In genomic region chrX:3127626-3128142, ce11 we compare ENCODE assay signal across 4 worm cellular contexts.
TF ChIP-seq lines count a peak whose summit lies in the region.

No protein-coding gene starts in this region.

TF ChIP-seq in whole organism, L2 larva, 48 proteins besides CTCF, POLR2A, EP300 and RAD21 (continued from another document):
- TF ChIP-seq nhr-77 (tag; optimal IDR thresholded peaks at IDR 0.05; lab: Kevin White, UChicago) (peak; percentile 9), nhr-10 (tag; optimal IDR thresholded peaks at IDR 0.05; lab: Kevin White, UChicago) (no peak), nhr-129 (tag; optimal IDR thresholded peaks at IDR 0.05; lab: Kevin White, UChicago) (peak; percentile 98), R02D3.7 (tag; optimal IDR thresholded peaks at IDR 0.05; lab: Kevin White, UChicago) (no peak), fos-1 (tag; optimal IDR thresholded peaks at IDR 0.05; lab: Kevin White, UChicago) (peak; percentile 97), sem-4 (tag; optimal IDR thresholded peaks at IDR 0.05; lab: Kevin White, UChicago) (peak; percentile 92), ceh-16 (tag; optimal IDR thresholded peaks at IDR 0.05; lab: Kevin White, UChicago) (peak; percentile 77), peb-1 (tag; optimal IDR thresholded peaks at IDR 0.05; lab: Kevin White, UChicago) (peak; percentile 44), lin-11 (tag; optimal IDR thresholded peaks at IDR 0.05; lab: Kevin White, UChicago) (peak; percentile 91), nhr-25 (tag; optimal IDR thresholded peaks at IDR 0.05; lab: Kevin White, UChicago) (peak; percentile 93), skn-1 (tag; optimal IDR thresholded peaks at IDR 0.05; lab: Kevin White, UChicago) (no peak), ama-1 (optimal IDR thresholded peaks at IDR 0.05; lab: Kevin White, UChicago) (peak; percentile 10), nhr-11 (tag; optimal IDR thresholded peaks at IDR 0.05; lab: Kevin White, UChicago) (no peak), snpc-4 (tag; optimal IDR thresholded peaks at IDR 0.05; lab: Kevin White, UChicago) (peak; percentile 82), alr-1 (tag; optimal IDR thresholded peaks at IDR 0.05; lab: Kevin White, UChicago) (no peak), mab-5 (tag; optimal IDR thresholded peaks at IDR 0.05; lab: Kevin White, UChicago) (peak; percentile 85), nhr-23 (tag; optimal IDR thresholded peaks at IDR 0.05; lab: Kevin White, UChicago) (no peak), elt-3 (tag; optimal IDR thresholded peaks at IDR 0.05; lab: Kevin White, UChicago) (no peak), nhr-12 (tag; optimal IDR thresholded peaks at IDR 0.05; lab: Kevin White, UChicago) (no peak), dmd-4 (tag; optimal IDR thresholded peaks at IDR 0.05; lab: Kevin White, UChicago) (no peak), unc-62 (GFP tag; optimal IDR thresholded peaks at IDR 0.05; lab: Kevin White, UChicago) (no peak), C34F6.9 (tag; optimal IDR thresholded peaks at IDR 0.05; lab: Kevin White, UChicago) (peak; percentile 95), ceh-82 (tag; optimal IDR thresholded peaks at IDR 0.05; lab: Kevin White, UChicago) (peak; percentile 55)

TF ChIP-seq in whole organism, L4 larva, 104 proteins besides CTCF, POLR2A, EP300 and RAD21 (continued from another document and continues in another):
- TF ChIP-seq pqm-1 (tag; optimal IDR thresholded peaks at IDR 0.05; lab: Kevin White, UChicago) = peak; percentile 13
- peak; percentile 84 to 85 for TF ChIP-seq lsy-2 (tag; optimal IDR thresholded peaks at IDR 0.05; lab: Kevin White, UChicago)
- TF ChIP-seq ceh-62 (tag; optimal IDR thresholded peaks at IDR 0.05; lab: Kevin White, UChicago) = no peak
- TF ChIP-seq nhr-25 (tag; optimal IDR thresholded peaks at IDR 0.05; lab: Kevin White, UChicago; ENCODE audit: borderline replicate concordance, insufficient read depth) = peak; percentile 96
- TF ChIP-seq daf-19 (GFP tag; conservative IDR thresholded peaks at IDR 0.05; lab: Robert Waterston, UW) = no peak
- peak; percentile 41 for TF ChIP-seq dpl-1 (GFP tag; optimal IDR thresholded peaks at IDR 0.05; lab: Kevin White, UChicago)
- TF ChIP-seq zip-2 (tag; optimal IDR thresholded peaks at IDR 0.05; lab: Kevin White, UChicago) = peak; percentile 23
- no peak for TF ChIP-seq ztf-11 (tag; optimal IDR thresholded peaks at IDR 0.05; lab: Kevin White, UChicago)
- no peak for TF ChIP-seq F26F4.8 (GFP tag; conservative IDR thresholded peaks at IDR 0.05; lab: Robert Waterston, UW)
- TF ChIP-seq lim-7 (GFP tag; IDR thresholded peaks at IDR 0.05; lab: Robert Waterston, UW) = 0 out of 2 replicates have a peak, but pooled peaks have one; percentile 39
- TF ChIP-seq ceh-32 (tag; optimal IDR thresholded peaks at IDR 0.05; lab: Kevin White, UChicago; ENCODE audit: poor library complexity) = peak; percentile 56
- 0 out of 2 replicates have a peak, but pooled peaks have one; percentile 43 for TF ChIP-seq dmd-9 (GFP tag; IDR thresholded peaks at IDR 0.05; lab: Robert Waterston, UW)
- no peak for TF ChIP-seq ama-1 (optimal IDR thresholded peaks at IDR 0.05; lab: Kevin White, UChicago)
- peak; percentile 17; the same call in 1 of the 2 replicates for TF ChIP-seq php-3 (GFP tag; IDR thresholded peaks at IDR 0.05; lab: Robert Waterston, UW)
- TF ChIP-seq set-16 (GFP tag; IDR thresholded peaks at IDR 0.05; lab: Robert Waterston, UW) = peak; percentile 95
- peak in 1 of 2 experiments; percentile 100 for TF ChIP-seq unc-62 (GFP tag; optimal IDR thresholded peaks at IDR 0.05 in 1 of 2; lab: Kevin White, UChicago)
- no peak for TF ChIP-seq unc-62 (tag; optimal IDR thresholded peaks at IDR 0.05; lab: Kevin White, UChicago)
- peak; percentile 64; the same call in 1 of the 2 replicates for TF ChIP-seq dmd-8 (GFP tag; IDR thresholded peaks at IDR 0.05; lab: Robert Waterston, UW)
- peak; percentile 76 for TF ChIP-seq F37D6.2 (tag; optimal IDR thresholded peaks at IDR 0.05; lab: Kevin White, UChicago)
- 0 out of 2 replicates have a peak, but pooled peaks have one; percentile 32 for TF ChIP-seq mdt-29 (GFP tag; IDR thresholded peaks at IDR 0.05; lab: Robert Waterston, UW)
- TF ChIP-seq ctbp-1 (GFP tag; IDR thresholded peaks at IDR 0.05; lab: Robert Waterston, UW) = peak; percentile 95
- peak; percentile 90 for TF ChIP-seq madf-9 (GFP tag; conservative IDR thresholded peaks at IDR 0.05; lab: Robert Waterston, UW)
- TF ChIP-seq nhr-10 (tag; optimal IDR thresholded peaks at IDR 0.05; lab: Kevin White, UChicago) = peak; percentile 74
- peak; percentile 57 for TF ChIP-seq lir-3 (tag; optimal IDR thresholded peaks at IDR 0.05; lab: Kevin White, UChicago)
- no peak; the same call in 1 of the 2 replicates for TF ChIP-seq mxl-2 (GFP tag; conservative IDR thresholded peaks at IDR 0.05; lab: Robert Waterston, UW)
- TF ChIP-seq D1046.2 (GFP tag; IDR thresholded peaks at IDR 0.05; lab: Robert Waterston, UW) = no peak
- peak; percentile 36 for TF ChIP-seq spr-3 (GFP tag; optimal IDR thresholded peaks at IDR 0.05; lab: Kevin White, UChicago)
- TF ChIP-seq skn-1 (tag; optimal IDR thresholded peaks at IDR 0.05; lab: Kevin White, UChicago) = no peak
- TF ChIP-seq cey-2 (tag; optimal IDR thresholded peaks at IDR 0.05; lab: Kevin White, UChicago; ENCODE audit: borderline replicate concordance, insufficient read depth) = no peak
- peak; percentile 65 for TF ChIP-seq unc-39 (tag; optimal IDR thresholded peaks at IDR 0.05; lab: Kevin White, UChicago)
- peak; percentile 28 for TF ChIP-seq nhr-111 (GFP tag; optimal IDR thresholded peaks at IDR 0.05; lab: Kevin White, UChicago)
- TF ChIP-seq daf-8 (GFP tag; IDR thresholded peaks at IDR 0.05; lab: Robert Waterston, UW) = no peak
- peak; percentile 91 for TF ChIP-seq nhr-11 (tag; optimal IDR thresholded peaks at IDR 0.05; lab: Kevin White, UChicago)
- TF ChIP-seq saeg-2 (GFP tag; IDR thresholded peaks at IDR 0.05; lab: Robert Waterston, UW) = peak; percentile 64; the same call in 1 of the 2 replicates
- no peak for TF ChIP-seq R02D3.7 (tag; optimal IDR thresholded peaks at IDR 0.05; lab: Kevin White, UChicago)

TF ChIP-seq in whole organism, late embryonic, 69 proteins besides CTCF, POLR2A, EP300 and RAD21 (continued from another document and continues in another):
- TF ChIP-seq zip-5 (tag; optimal IDR thresholded peaks at IDR 0.05; lab: Kevin White, UChicago) (no peak), fax-1 (tag; optimal IDR thresholded peaks at IDR 0.05; lab: Kevin White, UChicago) (peak; percentile 43), gmeb-2 (tag; optimal IDR thresholded peaks at IDR 0.05; lab: Kevin White, UChicago) (peak; percentile 17), ref-2 (tag; optimal IDR thresholded peaks at IDR 0.05; lab: Kevin White, UChicago) (peak; percentile 92), tbx-7 (tag; optimal IDR thresholded peaks at IDR 0.05; lab: Kevin White, UChicago) (peak; percentile 46), sox-4 (tag; optimal IDR thresholded peaks at IDR 0.05; lab: Kevin White, UChicago) (peak; percentile 74), pqm-1 (tag; optimal IDR thresholded peaks at IDR 0.05; lab: Kevin White, UChicago) (peak; percentile 51), nhr-11 (tag; optimal IDR thresholded peaks at IDR 0.05; lab: Kevin White, UChicago) (no peak), pax-1 (tag; optimal IDR thresholded peaks at IDR 0.05; lab: Kevin White, UChicago) (no peak), ceh-45 (GFP tag; IDR thresholded peaks at IDR 0.05; lab: Robert Waterston, UW) (no peak), ztf-16 (tag; optimal IDR thresholded peaks at IDR 0.05; lab: Kevin White, UChicago) (peak; percentile 33), syd-9 (tag; optimal IDR thresholded peaks at IDR 0.05; lab: Kevin White, UChicago) (peak; percentile 88), ahr-1 (tag; optimal IDR thresholded peaks at IDR 0.05; lab: Kevin White, UChicago) (no peak), hlh-13 (GFP tag; optimal IDR thresholded peaks at IDR 0.05; lab: Kevin White, UChicago) (no peak), che-1 (tag; optimal IDR thresholded peaks at IDR 0.05; lab: Kevin White, UChicago) (peak; percentile 55), F13H6.1 (tag; optimal IDR thresholded peaks at IDR 0.05; lab: Kevin White, UChicago) (peak; percentile 76), lin-11 (tag; optimal IDR thresholded peaks at IDR 0.05; lab: Kevin White, UChicago) (no peak), fkh-6 (tag; optimal IDR thresholded peaks at IDR 0.05; lab: Kevin White, UChicago) (peak; percentile 56), lim-6 (tag; optimal IDR thresholded peaks at IDR 0.05; lab: Kevin White, UChicago) (peak; percentile 65), ceh-14 (tag; optimal IDR thresholded peaks at IDR 0.05; lab: Kevin White, UChicago) (peak; percentile 75), ets-4 (tag; optimal IDR thresholded peaks at IDR 0.05; lab: Kevin White, UChicago) (peak; percentile 57), hlh-30 (tag; optimal IDR thresholded peaks at IDR 0.05; lab: Kevin White, UChicago; ENCODE audit: insufficient read depth) (peak; percentile 84), pat-9 (tag; optimal IDR thresholded peaks at IDR 0.05; lab: Kevin White, UChicago) (peak; percentile 62), unc-55 (GFP tag; optimal IDR thresholded peaks at IDR 0.05; lab: Kevin White, UChicago) (peak; percentile 95), dve-1 (tag; optimal IDR thresholded peaks at IDR 0.05; lab: Kevin White, UChicago) (peak; percentile 30), ceh-2 (tag; optimal IDR thresholded peaks at IDR 0.05; lab: Kevin White, UChicago) (peak; percentile 82), npax-4 (tag; optimal IDR thresholded peaks at IDR 0.05; lab: Kevin White, UChicago) (no peak), unc-86 (tag; optimal IDR thresholded peaks at IDR 0.05; lab: Kevin White, UChicago) (peak; percentile 52), K02D7.2 (tag; optimal IDR thresholded peaks at IDR 0.05; lab: Kevin White, UChicago) (no peak), ceh-22 (tag; optimal IDR thresholded peaks at IDR 0.05; lab: Kevin White, UChicago) (peak; percentile 90), ama-1 (optimal IDR thresholded peaks at IDR 0.05; lab: Kevin White, UChicago) (peak; percentile 33), madf-2 (tag; optimal IDR thresholded peaks at IDR 0.05; lab: Kevin White, UChicago) (peak; percentile 31), pag-3 (tag; optimal IDR thresholded peaks at IDR 0.05; lab: Kevin White, UChicago; ENCODE audit: borderline replicate concordance) (peak; percentile 32), dmd-4 (tag; optimal IDR thresholded peaks at IDR 0.05; lab: Kevin White, UChicago; ENCODE audit: borderline replicate concordance) (peak; percentile 77), unc-3 (GFP tag; conservative IDR thresholded peaks at IDR 0.05; lab: Robert Waterston, UW) (no peak; the same call in 1 of the 2 replicates), unc-3 (tag; optimal IDR thresholded peaks at IDR 0.05; lab: Kevin White, UChicago) (peak; percentile 43), ceh-24 (tag; optimal IDR thresholded peaks at IDR 0.05; lab: Kevin White, UChicago) (no peak), sox-2 (GFP tag; IDR thresholded peaks at IDR 0.05; lab: Robert Waterston, UW) (peak; percentile 16; the same call in 1 of the 2 replicates), nfya-1 (tag; optimal IDR thresholded peaks at IDR 0.05; lab: Kevin White, UChicago) (peak; percentile 97), tbx-2 (tag; optimal IDR thresholded peaks at IDR 0.05; lab: Kevin White, UChicago) (peak; percentile 96)

TF ChIP-seq in whole organism, mixed stage, embryonic, 35 proteins besides CTCF, POLR2A, EP300 and RAD21 (continued from another document):
- TF ChIP-seq mab-5 (tag; optimal IDR thresholded peaks at IDR 0.05; lab: Kevin White, UChicago) = no peak
